Fruit fly (Drosophila melanogaster) whole organism, wandering third instar larva: ENCODE data around the gene Ace.

ENCODE experiments used
- Abd-B ChIP-seq: fragments of >200 bp; optimal IDR thresholded peaks from 2 replicates; lab custom pipeline; 2017; ENCODE audit warnings: missing biosample characterization, missing genetic modification characterization
- Dfd ChIP-seq: fragments of >200 bp; optimal IDR thresholded peaks from 2 replicates; lab custom pipeline; 2017; ENCODE audit warnings: missing biosample characterization, missing genetic modification characterization
- Hnf4 ChIP-seq: fragments of 200-800 bp; sonication (Bioruptor generic); optimal IDR thresholded peaks from 2 replicates; lab custom pipeline; 2016; ENCODE audit warnings: missing biosample characterization, mild to moderate bottlenecking, missing genetic modification characterization
- Hr78 ChIP-seq: fragments of >200 bp; optimal IDR thresholded peaks from 2 replicates; lab custom pipeline; 2017; ENCODE audit warnings: missing biosample characterization, missing genetic modification characterization
- foxo ChIP-seq, 2 experiments: fragments of 200-800 bp; sonication (Bioruptor generic); optimal IDR thresholded peaks; 2 replicates in 1 of 2; 3 replicates in 1 of 2; lab custom pipeline; 2016 to 2017; ENCODE audit warnings: missing biosample characterization in 2 of 2, missing genetic modification characterization in 2 of 2
- h ChIP-seq: fragments of 200-800 bp; sonication (Bioruptor generic); optimal IDR thresholded peaks from 3 replicates; lab custom pipeline; 2016; ENCODE audit warnings: missing biosample characterization, mild to moderate bottlenecking, missing genetic modification characterization
- rgr ChIP-seq: fragments of 200-800 bp; sonication (Bioruptor generic); optimal IDR thresholded peaks from 3 replicates; lab custom pipeline; 2016; ENCODE audit warnings: missing biosample characterization, mild to moderate bottlenecking, missing genetic modification characterization
- usp ChIP-seq: fragments of >200 bp; optimal IDR thresholded peaks from 2 replicates; lab custom pipeline; 2017; ENCODE audit warnings: missing biosample characterization, missing genetic modification characterization

dm6 chr3R:13200402-13200801 lies 58.9 kb downstream of the Ace start:
- TF ChIP-seq usp (GFP tag; lab: Kevin White, UChicago) = no peak
- TF ChIP-seq Hr78 = no peak
- no peak for TF ChIP-seq Hnf4 (GFP tag; lab: Kevin White, UChicago)
- TF ChIP-seq foxo (GFP tag; optimal IDR thresholded peaks at IDR 0.05; lab: Kevin White, UChicago) = no peak
- no peak for TF ChIP-seq Dfd (GFP tag; lab: Kevin White, UChicago)
- TF ChIP-seq Abd-B (GFP tag; lab: Kevin White, UChicago) = no peak
- no peak for TF ChIP-seq rgr (GFP tag; lab: Kevin White, UChicago)
- no peak for TF ChIP-seq h (GFP tag; lab: Kevin White, UChicago)
